Worm (Caenorhabditis elegans): ENCODE measurements around the gene Y7A9D.1.
A peak's percentile ranks its signal among the peaks of the same experiment; 100 is the strongest.

The Y7A9D.1 gene

DNA sequence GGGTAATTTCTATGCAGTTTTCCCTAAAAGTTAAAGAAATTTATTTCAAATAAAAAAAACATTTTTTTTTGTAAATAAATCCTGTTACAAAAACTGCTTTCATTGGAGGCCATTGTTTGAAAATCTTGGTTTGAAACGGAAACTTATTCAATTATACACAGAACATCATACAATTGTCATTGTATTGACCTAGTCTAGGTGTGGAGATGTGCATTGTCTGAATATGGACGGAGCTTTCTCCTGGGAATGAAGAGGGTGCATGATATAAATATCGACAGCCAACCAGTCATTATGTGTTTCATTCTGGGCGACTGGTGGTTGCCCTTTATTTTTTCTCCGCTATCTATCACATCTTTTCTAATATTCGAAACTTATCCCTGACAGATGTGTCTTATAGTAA is 35.5 kb downstream of the Y7A9D.1 start, which contains the start of gene C35D6.3:
TSS of gene C35D6.3 (plus strand) at position 301 of the 400 bp plus-strand sequence.
- TF ChIP-seq nhr-76 (tag; optimal IDR thresholded peaks at IDR 0.05) (no peak), nhr-11 (tag; optimal IDR thresholded peaks at IDR 0.05) (no peak), sup-37 (GFP tag; optimal IDR thresholded peaks at IDR 0.05) (no peak), ztf-11 (tag; optimal IDR thresholded peaks at IDR 0.05) (no peak), blmp-1 (tag; optimal IDR thresholded peaks at IDR 0.05) (no peak), jun-1 (tag; optimal IDR thresholded peaks at IDR 0.05) (no peak)

- no peak for TF ChIP-seq dpl-1 (GFP tag; optimal IDR thresholded peaks at IDR 0.05)
- TF ChIP-seq nhr-85 (tag) = peak; percentile 1
Observed at ce11 chrIV:16336721-16337120, 45.3 kb downstream of the Y7A9D.1 start, which contains the start of gene C35D6.13. Gene C35D6.13 (plus strand): TSS chrIV:16337021.

ce11 chrIV:16335037-16335436 is 47.0 kb downstream of the Y7A9D.1 start, which contains the start of gene srz-38:
Gene srz-38 (plus strand): TSS chrIV:16335337.
- TF ChIP-seq fos-1 (tag; optimal IDR thresholded peaks at IDR 0.05) = no peak
- no peak for TF ChIP-seq lin-15B (tag; optimal IDR thresholded peaks at IDR 0.05)
- no peak for TF ChIP-seq lin-13 (GFP tag; optimal IDR thresholded peaks at IDR 0.05)
- TF ChIP-seq nhr-85 (tag) = no peak
- TF ChIP-seq nhr-77 (tag; optimal IDR thresholded peaks at IDR 0.05) = no peak
- TF ChIP-seq elt-3 (tag; optimal IDR thresholded peaks at IDR 0.05) = no peak
- no peak for TF ChIP-seq rnt-1 (tag; optimal IDR thresholded peaks at IDR 0.05)
- TF ChIP-seq F16B12.6 (tag; optimal IDR thresholded peaks at IDR 0.05) = no peak
- TF ChIP-seq egl-27 (tag; optimal IDR thresholded peaks at IDR 0.05) = no peak
- TF ChIP-seq sox-4 (tag; optimal IDR thresholded peaks at IDR 0.05) = no peak
- TF ChIP-seq hpl-2 (GFP tag; optimal IDR thresholded peaks at IDR 0.05) = no peak
- TF ChIP-seq unc-130 (tag; optimal IDR thresholded peaks at IDR 0.05) = no peak
- TF ChIP-seq blmp-1 (tag; optimal IDR thresholded peaks at IDR 0.05) = no peak
- TF ChIP-seq xbp-1 (tag; optimal IDR thresholded peaks at IDR 0.05) = no peak
- TF ChIP-seq pax-3 (tag; optimal IDR thresholded peaks at IDR 0.05) = no peak
- no peak for TF ChIP-seq efl-3 (GFP tag; optimal IDR thresholded peaks at IDR 0.05)
- no peak for TF ChIP-seq nhr-237 (tag; optimal IDR thresholded peaks at IDR 0.05)

ce11 chrIV:16333121-16333520 is 48.9 kb downstream of the Y7A9D.1 start:
- no peak for TF ChIP-seq nhr-11 (tag; optimal IDR thresholded peaks at IDR 0.05)
- no peak for TF ChIP-seq C04F5.9 (tag; optimal IDR thresholded peaks at IDR 0.05)
- no peak for TF ChIP-seq dsc-1 (tag; optimal IDR thresholded peaks at IDR 0.05)
- TF ChIP-seq grh-1 (GFP tag; IDR thresholded peaks at IDR 0.05) = no peak
- no peak for TF ChIP-seq unc-62 (GFP tag; optimal IDR thresholded peaks at IDR 0.05)
- TF ChIP-seq swsn-7 (tag; optimal IDR thresholded peaks at IDR 0.05) = no peak
- TF ChIP-seq nhr-84 (tag; optimal IDR thresholded peaks at IDR 0.05) = no peak
- TF ChIP-seq rnt-1 (tag; optimal IDR thresholded peaks at IDR 0.05) = no peak
- no peak for TF ChIP-seq ceh-63 (GFP tag; optimal IDR thresholded peaks at IDR 0.05)
- TF ChIP-seq hpl-2 (GFP tag; optimal IDR thresholded peaks at IDR 0.05) = no peak
- no peak for TF ChIP-seq egl-13 (tag; optimal IDR thresholded peaks at IDR 0.05)
- no peak for TF ChIP-seq Y116A8C.19 (tag; optimal IDR thresholded peaks at IDR 0.05; ENCODE audit: borderline replicate concordance)
- no peak for TF ChIP-seq nhr-90 (tag; optimal IDR thresholded peaks at IDR 0.05; ENCODE audit: poor library complexity)
- no peak for TF ChIP-seq ama-1 (optimal IDR thresholded peaks at IDR 0.05)
- no peak for TF ChIP-seq zip-4 (GFP tag; optimal IDR thresholded peaks at IDR 0.05)
- no peak for TF ChIP-seq mab-9 (GFP tag; IDR thresholded peaks at IDR 0.05)
- no peak for TF ChIP-seq mef-2 (tag; optimal IDR thresholded peaks at IDR 0.05)
- TF ChIP-seq nhr-76 (tag; optimal IDR thresholded peaks at IDR 0.05) = no peak

Data from whole organism, L1 larva.